Worm (Caenorhabditis elegans): ENCODE data around the gene F20B6.5.

Gene F20B6.5

ce11 chrX:4192235-4192634, 7.5 kb downstream of the F20B6.5 start:
- TF ChIP-seq lsy-27 (tag; optimal IDR thresholded peaks at IDR 0.05; ENCODE audit: borderline replicate concordance, insufficient read depth), result no peak
- no peak for TF ChIP-seq mcd-1 (GFP tag; IDR thresholded peaks at IDR 0.05)
- no peak for TF ChIP-seq K12H6.12 (tag; optimal IDR thresholded peaks at IDR 0.05)
- TF ChIP-seq fkh-3 (tag; optimal IDR thresholded peaks at IDR 0.05), result no peak
- TF ChIP-seq F33H1.4 (GFP tag; IDR thresholded peaks at IDR 0.05), result no peak
- no peak for TF ChIP-seq ceh-58 (GFP tag; IDR thresholded peaks at IDR 0.05)
- TF ChIP-seq ceh-100 (GFP tag; IDR thresholded peaks at IDR 0.05), result no peak
- no peak for TF ChIP-seq snpc-1.3 (tag; optimal IDR thresholded peaks at IDR 0.05; ENCODE audit: insufficient read depth)
- no peak for TF ChIP-seq lin-35 (GFP tag; optimal IDR thresholded peaks at IDR 0.05)
- no peak for TF ChIP-seq F10E7.11 (tag; optimal IDR thresholded peaks at IDR 0.05)

- TF ChIP-seq efl-1 (GFP tag; optimal IDR thresholded peaks at IDR 0.05), result peak; percentile 16
- peak; percentile 88 for TF ChIP-seq lin-40 (tag; optimal IDR thresholded peaks at IDR 0.05)
- no peak for TF ChIP-seq ama-1 (optimal IDR thresholded peaks at IDR 0.05)
- no peak for TF ChIP-seq ama-1 (GFP tag; optimal IDR thresholded peaks at IDR 0.05)
- TF ChIP-seq ekl-4 (GFP tag; IDR thresholded peaks at IDR 0.05), result peak; percentile 91
- TF ChIP-seq nhr-90 (tag; optimal IDR thresholded peaks at IDR 0.05), result no peak
- peak; percentile 78 for TF ChIP-seq mcd-1 (GFP tag; IDR thresholded peaks at IDR 0.05)
- no peak for TF ChIP-seq B0261.1 (tag; optimal IDR thresholded peaks at IDR 0.05)
- peak; percentile 96 for TF ChIP-seq nhr-80 (tag; optimal IDR thresholded peaks at IDR 0.05)
- TF ChIP-seq madf-10 (tag; optimal IDR thresholded peaks at IDR 0.05), result peak; percentile 74
- no peak for TF ChIP-seq ceh-91 (GFP tag; IDR thresholded peaks at IDR 0.05)
- TF ChIP-seq hmg-1.2 (GFP tag; IDR thresholded peaks at IDR 0.05), result peak; percentile 94
- no peak for TF ChIP-seq bed-1 (GFP tag; IDR thresholded peaks at IDR 0.05)
- 0 out of 2 replicates have a peak, but pooled peaks have one; percentile 57 for TF ChIP-seq lin-26 (GFP tag; IDR thresholded peaks at IDR 0.05)
- TF ChIP-seq hlh-26 (GFP tag; conservative IDR thresholded peaks at IDR 0.05), result no peak
- TF ChIP-seq attf-5 (GFP tag; optimal IDR thresholded peaks at IDR 0.05), result peak; percentile 84
- no peak for TF ChIP-seq nfya-1 (tag; optimal IDR thresholded peaks at IDR 0.05; ENCODE audit: borderline replicate concordance, insufficient read depth)
- peak; percentile 28 for TF ChIP-seq F57A8.1 (GFP tag; optimal IDR thresholded peaks at IDR 0.05)
- no peak for TF ChIP-seq lin-54 (GFP tag; optimal IDR thresholded peaks at IDR 0.05)
- TF ChIP-seq gei-17 (GFP tag; optimal IDR thresholded peaks at IDR 0.05), result peak; percentile 64
- no peak for TF ChIP-seq ceh-79 (tag; optimal IDR thresholded peaks at IDR 0.05)
- 0 out of 2 replicates have a peak, but pooled peaks have one; percentile 12 for TF ChIP-seq C17E4.6 (GFP tag; IDR thresholded peaks at IDR 0.05)
- TF ChIP-seq athp-1 (tag; optimal IDR thresholded peaks at IDR 0.05), result peak; percentile 35
- TF ChIP-seq ets-4 (GFP tag; optimal IDR thresholded peaks at IDR 0.05), result peak; percentile 52
- TF ChIP-seq rpc-1 (optimal IDR thresholded peaks at IDR 0.05), result no peak
- TF ChIP-seq rpc-1 (tag; optimal IDR thresholded peaks at IDR 0.05), result no peak
- TF ChIP-seq lir-1 (GFP tag; conservative IDR thresholded peaks at IDR 0.05), result peak; percentile 53; the same call in 1 of the 2 replicates
- TF ChIP-seq egl-18 (GFP tag; IDR thresholded peaks at IDR 0.05), result no peak
- no peak for TF ChIP-seq ceh-40 (GFP tag; IDR thresholded peaks at IDR 0.05)
- TF ChIP-seq snpc-1.1 (tag; optimal IDR thresholded peaks at IDR 0.05; ENCODE audit: insufficient read depth), result no peak
- TF ChIP-seq C06A6.2 (GFP tag; conservative IDR thresholded peaks at IDR 0.05), result peak; percentile 80
- TF ChIP-seq let-607 (tag; optimal IDR thresholded peaks at IDR 0.05), result peak; percentile 82
- TF ChIP-seq lin-35 (GFP tag; optimal IDR thresholded peaks at IDR 0.05), result peak in 1 of 3 experiments; percentile 75
- TF ChIP-seq snpc-1.3 (tag; optimal IDR thresholded peaks at IDR 0.05; ENCODE audit: insufficient read depth), result no peak
- no peak for TF ChIP-seq aptf-3 (GFP tag; IDR thresholded peaks at IDR 0.05)
- TF ChIP-seq chd-7 (tag; optimal IDR thresholded peaks at IDR 0.05), result peak; percentile 73
- no peak for TF ChIP-seq mxl-1 (tag; optimal IDR thresholded peaks at IDR 0.05)
- TF ChIP-seq cebp-2 (GFP tag; IDR thresholded peaks at IDR 0.05), result no peak
- peak; percentile 89 for TF ChIP-seq ceh-27 (GFP tag; optimal IDR thresholded peaks at IDR 0.05)
- TF ChIP-seq F57C9.4 (tag; optimal IDR thresholded peaks at IDR 0.05), result no peak
Observed at ce11 chrX:4190537-4191144, 9.1 kb downstream of the F20B6.5 start, which contains the start of gene vha-12. vha-12 (plus strand) TSS chrX:4191094.

All from whole organism, young adult.